Worm (Caenorhabditis elegans): ENCODE measurements around the gene T28A8.3.

- TF ChIP-seq nhr-76 (tag; optimal IDR thresholded peaks at IDR 0.05) (no peak), elt-2 (tag; optimal IDR thresholded peaks at IDR 0.05) (no peak), tbx-2 (tag; optimal IDR thresholded peaks at IDR 0.05) (no peak), lin-39 (tag; optimal IDR thresholded peaks at IDR 0.05) (no peak), ZK546.5 (tag; optimal IDR thresholded peaks at IDR 0.05) (no peak)
Observed at ce11 chrIII:13518437-13518836, 12.6 kb downstream of the T28A8.3 start.
